Worm (Caenorhabditis elegans): ENCODE data around the gene srz-100.

ce11 chrV:16744783-16745182 is 13.1 kb downstream of the srz-100 start:
- TF ChIP-seq dpl-1 (GFP tag; optimal IDR thresholded peaks at IDR 0.05) = no peak
- TF ChIP-seq efl-1 (GFP tag; optimal IDR thresholded peaks at IDR 0.05) = no peak
- no peak for TF ChIP-seq pha-4 (tag; optimal IDR thresholded peaks at IDR 0.05)
- peak; percentile 27 for TF ChIP-seq unc-130 (GFP tag; optimal IDR thresholded peaks at IDR 0.05)
- TF ChIP-seq F57A8.1 (GFP tag; optimal IDR thresholded peaks at IDR 0.05) = no peak
- TF ChIP-seq fkh-3 (tag; optimal IDR thresholded peaks at IDR 0.05) = no peak
- peak; percentile 61 for TF ChIP-seq xnd-1 (tag; optimal IDR thresholded peaks at IDR 0.05)
- TF ChIP-seq nfya-1 (tag; optimal IDR thresholded peaks at IDR 0.05; ENCODE audit: borderline replicate concordance, insufficient read depth) = no peak
- no peak for TF ChIP-seq B0261.1 (tag; optimal IDR thresholded peaks at IDR 0.05)
- TF ChIP-seq cebp-1 (GFP tag; IDR thresholded peaks at IDR 0.05) = no peak
- TF ChIP-seq cebp-1 (tag; optimal IDR thresholded peaks at IDR 0.05) = no peak
- TF ChIP-seq ZK185.1 (tag; optimal IDR thresholded peaks at IDR 0.05; ENCODE audit: poor library complexity, severe bottlenecking) = no peak
- TF ChIP-seq somi-1 (GFP tag; optimal IDR thresholded peaks at IDR 0.05) = no peak
- no peak for TF ChIP-seq him-1 (tag; optimal IDR thresholded peaks at IDR 0.05)

All from whole organism, young adult.